Worm (Caenorhabditis elegans) whole organism, late embryonic: ENCODE data around the gene gpcp-2.

Experiments used
- che-1 ChIP-seq: sonication (generic microtip); optimal IDR thresholded peaks from 2 replicates; lab custom pipeline; 2016; ENCODE audit warnings: mild to moderate bottlenecking, missing genetic modification characterization, missing compliant biosample characterization
- dmd-4 ChIP-seq: sonication (generic microtip); optimal IDR thresholded peaks from 2 replicates; lab custom pipeline; 2016; ENCODE audit warnings: borderline replicate concordance, missing genetic modification characterization, missing compliant biosample characterization
- fax-1 ChIP-seq: sonication (generic microtip); optimal IDR thresholded peaks from 2 replicates; lab custom pipeline; 2016; ENCODE audit warnings: missing genotype, missing genetic modification characterization, missing compliant biosample characterization
- rnt-1 ChIP-seq: sonication (generic microtip); optimal IDR thresholded peaks from 2 replicates; lab custom pipeline; 2016; ENCODE audit warnings: missing genetic modification characterization, missing compliant biosample characterization
- sox-4 ChIP-seq: sonication (generic microtip); optimal IDR thresholded peaks from 2 replicates; lab custom pipeline; 2017; ENCODE audit warnings: mild to moderate bottlenecking, missing genetic modification characterization, inconsistent platforms, missing compliant biosample characterization

DNA sequence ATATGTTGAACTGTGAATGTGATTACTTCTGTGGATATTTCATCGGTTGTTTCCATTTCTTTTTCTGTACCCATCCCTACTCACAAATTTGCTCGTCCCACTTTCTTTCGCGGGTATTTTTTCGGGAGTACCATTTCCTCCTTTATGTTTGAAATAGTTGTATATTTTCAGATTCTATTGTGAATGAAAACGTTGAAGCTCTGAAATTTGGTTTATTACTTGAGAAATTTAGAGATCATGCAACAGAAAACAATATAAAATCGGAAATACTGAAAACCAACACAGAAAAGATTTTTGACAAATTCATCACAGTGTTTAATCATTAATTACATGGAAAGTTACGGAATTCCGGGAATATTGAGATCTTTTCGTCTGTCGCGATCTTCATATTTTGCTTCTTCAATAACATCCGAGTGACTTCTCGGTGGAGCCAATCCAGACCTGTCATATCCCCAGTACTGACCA is 52.6 kb downstream of the gpcp-2 start:
- TF ChIP-seq fax-1 (tag; lab: Kevin White, UChicago) (no peak), che-1 (no peak), rnt-1 (no peak), sox-4 (tag; lab: Kevin White, UChicago) (no peak), dmd-4 (tag; lab: Kevin White, UChicago) (no peak)
